Fruit fly (Drosophila melanogaster) whole organism, adult: ENCODE data around the gene CG2617.

Experiments used
- CG11617 ChIP-seq: fragments of 200-800 bp; sonication (Bioruptor generic); optimal IDR thresholded peaks from 2 replicates; lab custom pipeline; 2017; ENCODE audit warnings: mild to moderate bottlenecking, missing biosample characterization, missing genetic modification reagents, missing genetic modification characterization
- CG12768 ChIP-seq: fragments of 200-800 bp; sonication (Bioruptor generic); optimal IDR thresholded peaks from 2 replicates; lab custom pipeline; 2017; ENCODE audit warnings: missing biosample characterization, missing genetic modification characterization, mild to moderate bottlenecking, moderate library complexity, missing genetic modification reagents
- CG14711 ChIP-seq: fragments of 200-800 bp; sonication (Bioruptor generic); optimal IDR thresholded peaks from 2 replicates; lab custom pipeline; 2018; ENCODE audit warnings: missing biosample characterization, mild to moderate bottlenecking, missing genetic modification characterization, moderate library complexity
- CG1620 ChIP-seq: fragments of 200-800 bp; sonication (Bioruptor generic); optimal IDR thresholded peaks from 2 replicates; lab custom pipeline; 2016; ENCODE audit warnings: missing biosample characterization, missing genetic modification characterization
- CG33017 ChIP-seq: fragments of 200-800 bp; sonication (Bioruptor generic); optimal IDR thresholded peaks from 2 replicates; lab custom pipeline; 2018; ENCODE audit warnings: missing biosample characterization, mild to moderate bottlenecking, missing genetic modification characterization, moderate library complexity
- CG5204 ChIP-seq: fragments of 200-800 bp; sonication (Bioruptor generic); optimal IDR thresholded peaks from 2 replicates; lab custom pipeline; 2016; ENCODE audit warnings: missing biosample characterization, missing genetic modification characterization
- CG7045 ChIP-seq: fragments of 200-800 bp; sonication (Bioruptor generic); optimal IDR thresholded peaks from 2 replicates; lab custom pipeline; 2017; ENCODE audit warnings: missing biosample characterization, mild to moderate bottlenecking, missing genetic modification characterization
- CG7101 ChIP-seq: fragments of 200-800 bp; sonication (Bioruptor generic); optimal IDR thresholded peaks from 2 replicates; lab custom pipeline; 2018; ENCODE audit warnings: missing biosample characterization, mild to moderate bottlenecking, missing genetic modification characterization, moderate library complexity
- Clk ChIP-seq: fragments of 200-800 bp; sonication (Bioruptor generic); optimal IDR thresholded peaks from 2 replicates; lab custom pipeline; 2017; ENCODE audit warnings: missing biosample characterization, missing genetic modification characterization
- Crg-1 ChIP-seq: fragments of 200-800 bp; sonication (Bioruptor generic); optimal IDR thresholded peaks from 2 replicates; lab custom pipeline; 2016; ENCODE audit warnings: missing biosample characterization, missing genetic modification characterization
- Hr96 ChIP-seq: fragments of 200-800 bp; sonication (Bioruptor generic); optimal IDR thresholded peaks from 2 replicates; lab custom pipeline; 2016; ENCODE audit warnings: missing biosample characterization, missing genetic modification characterization
- Mnt ChIP-seq: fragments of 200-800 bp; sonication (Bioruptor generic); optimal IDR thresholded peaks from 2 replicates; lab custom pipeline; 2016; ENCODE audit warnings: missing biosample characterization, mild to moderate bottlenecking, missing genetic modification characterization
- bab1 ChIP-seq: fragments of 200-800 bp; sonication (Bioruptor generic); optimal IDR thresholded peaks from 3 replicates; lab custom pipeline; 2019; ENCODE audit warnings: missing biosample characterization, mild to moderate bottlenecking, missing genetic modification characterization, moderate library complexity
- cic ChIP-seq: fragments of 200-800 bp; sonication (Bioruptor generic); optimal IDR thresholded peaks from 2 replicates; lab custom pipeline; 2017; ENCODE audit warnings: missing biosample characterization, mild to moderate bottlenecking, missing genetic modification characterization, moderate library complexity
- cnc ChIP-seq, 2 experiments: fragments of >200 bp; optimal IDR thresholded peaks; 2 replicates each; lab custom pipeline; 2017
- kay ChIP-seq: fragments of 200-800 bp; sonication (Bioruptor generic); peaks from one replicate; lab custom pipeline; 2016; ENCODE audit warnings: missing biosample characterization, missing genetic modification characterization, borderline replicate concordance
- ovo ChIP-seq: fragments of 200-800 bp; sonication (Bioruptor generic); optimal IDR thresholded peaks from 2 replicates; lab custom pipeline; 2016; ENCODE audit warnings: missing biosample characterization, missing genetic modification characterization
- pad ChIP-seq: fragments of 200-800 bp; sonication (Bioruptor generic); optimal IDR thresholded peaks from 3 replicates; lab custom pipeline; 2017; ENCODE audit warnings: missing biosample characterization, missing genetic modification characterization, mild to moderate bottlenecking, moderate library complexity, missing genetic modification reagents
- tj ChIP-seq: fragments of 200-800 bp; sonication (Bioruptor generic); optimal IDR thresholded peaks from 3 replicates; lab custom pipeline; 2017; ENCODE audit warnings: missing biosample characterization, mild to moderate bottlenecking, missing genetic modification characterization, moderate library complexity
- toe ChIP-seq: fragments of 200-800 bp; sonication (Bioruptor generic); optimal IDR thresholded peaks from 2 replicates; lab custom pipeline; 2016; ENCODE audit warnings: missing biosample characterization, missing genetic modification characterization

CG2617 gene

DNA sequence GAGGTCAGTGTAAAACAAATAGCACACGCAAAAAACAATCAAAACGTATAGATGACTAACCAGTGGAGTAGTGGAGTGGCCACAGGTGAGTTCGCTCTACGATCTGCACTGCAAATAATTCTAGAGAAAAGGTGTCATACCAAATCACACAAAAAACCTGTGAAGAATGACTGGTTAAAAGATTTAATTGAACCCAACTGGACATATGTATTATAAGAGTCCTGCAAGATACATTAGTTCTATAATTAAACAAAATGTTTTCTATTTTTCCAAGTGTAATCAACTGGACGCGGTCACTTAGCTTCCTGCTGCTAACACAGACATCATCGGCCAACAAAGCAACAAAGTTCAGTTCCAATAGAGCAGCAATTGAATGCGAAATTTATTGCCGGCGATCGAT, 41.9 kb downstream of the CG2617 start:
- TF ChIP-seq CG7101 (no peak), CG7045 (GFP tag; lab: Kevin White, UChicago) (no peak), ovo (no peak), toe (GFP tag; lab: Kevin White, UChicago) (no peak), Hr96 (GFP tag; lab: Kevin White, UChicago) (no peak), Crg-1 (GFP tag; lab: Kevin White, UChicago) (no peak), CG33017 (tag; lab: Kevin White, UChicago) (no peak), bab1 (GFP tag; lab: Kevin White, UChicago) (no peak)

DNA sequence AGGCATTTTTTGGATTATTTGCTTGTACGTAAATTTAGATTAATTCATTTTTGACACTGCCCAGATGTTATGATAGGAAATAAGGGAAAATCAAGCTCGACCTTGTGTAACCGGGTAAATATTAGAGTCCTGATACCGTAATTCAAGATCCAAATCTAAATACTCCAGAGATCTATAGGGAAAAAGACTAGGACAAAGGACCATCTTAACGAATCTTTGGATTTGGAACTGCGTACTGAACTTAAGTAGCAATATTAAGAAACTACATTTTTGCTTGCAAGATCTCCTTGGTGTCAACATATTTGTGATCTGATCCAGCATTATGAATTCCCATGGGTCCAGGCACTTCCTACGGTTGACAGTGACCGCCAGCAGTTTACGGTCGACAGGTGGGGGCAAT, 44.3 kb downstream of the CG2617 start, which contains the start of gene CG9316:
TSS of gene CG9316 (minus strand) at position 101 of the 400 bp plus-strand sequence.
- no peak for TF ChIP-seq Mnt (GFP tag; lab: Kevin White, UChicago)
- no peak for TF ChIP-seq CG14711
- no peak for TF ChIP-seq CG11617 (GFP tag; lab: Kevin White, UChicago)
- no peak for TF ChIP-seq Hr96 (GFP tag; lab: Kevin White, UChicago)
- TF ChIP-seq CG5204 (GFP tag; lab: Kevin White, UChicago) = no peak
- TF ChIP-seq CG1620 (GFP tag; lab: Kevin White, UChicago) = no peak
- no peak for TF ChIP-seq cnc (optimal IDR thresholded peaks at IDR 0.05; lab: Kevin White, UChicago)
- TF ChIP-seq bab1 (GFP tag; lab: Kevin White, UChicago) = no peak
- TF ChIP-seq toe (GFP tag; lab: Kevin White, UChicago) = no peak
- TF ChIP-seq Crg-1 (GFP tag; lab: Kevin White, UChicago) = no peak
- TF ChIP-seq pad (GFP tag; lab: Kevin White, UChicago) = no peak
- no peak for TF ChIP-seq kay (GFP tag; lab: Kevin White, UChicago)
- TF ChIP-seq CG12768 (GFP tag; lab: Kevin White, UChicago) = no peak
- TF ChIP-seq CG7101 = no peak
- TF ChIP-seq Clk (GFP tag; lab: Kevin White, UChicago) = no peak
- TF ChIP-seq cic (GFP tag; lab: Kevin White, UChicago) = no peak

DNA sequence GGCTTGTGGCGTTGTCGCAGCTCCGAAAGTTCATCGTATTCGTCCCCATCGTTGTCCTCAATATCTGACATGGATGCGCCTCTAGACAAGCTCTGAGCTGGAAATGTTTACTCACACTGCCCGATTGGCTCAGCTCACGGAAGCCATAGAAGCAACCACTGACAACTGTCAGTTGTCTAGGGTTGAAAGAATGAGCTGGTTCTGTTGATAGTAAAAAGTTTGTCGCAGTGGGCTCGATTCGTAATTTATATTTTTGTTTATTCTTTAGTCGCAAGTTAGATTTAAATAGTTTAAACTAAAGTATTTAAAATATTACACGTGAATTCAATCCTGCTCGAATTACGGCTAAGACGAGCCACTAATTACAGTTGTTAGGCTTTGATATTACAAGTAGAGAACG, 48.0 kb downstream of the CG2617 start, which contains the start of gene CarT:
TSS of gene CarT (minus strand) at position 101 of the 400 bp plus-strand sequence.
- TF ChIP-seq CG5204 (GFP tag; lab: Kevin White, UChicago) = no peak
- no peak for TF ChIP-seq tj (GFP tag; lab: Kevin White, UChicago)
- TF ChIP-seq CG12768 (GFP tag; lab: Kevin White, UChicago) = no peak
- TF ChIP-seq Hr96 (GFP tag; lab: Kevin White, UChicago) = no peak

DNA sequence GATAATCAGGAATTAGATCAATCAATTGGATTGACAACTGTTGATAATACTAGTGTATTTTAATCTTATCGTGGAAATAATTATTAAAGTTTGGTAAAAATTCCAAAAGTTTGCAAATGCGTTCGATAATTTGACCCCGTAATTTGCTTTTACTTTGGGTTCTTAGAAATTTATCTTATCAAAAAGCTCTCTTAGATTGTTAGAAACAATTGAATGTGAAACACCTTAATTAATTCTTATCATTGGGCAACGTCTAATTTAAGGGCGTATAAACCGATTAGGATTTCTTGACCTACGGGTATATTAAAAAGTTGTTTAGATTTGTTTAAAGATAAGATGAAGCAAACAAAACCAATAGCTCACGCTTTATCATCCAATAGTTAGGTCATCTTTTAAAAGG, 50.9 kb downstream of the CG2617 start:
- TF ChIP-seq Crg-1 (GFP tag; lab: Kevin White, UChicago) (no peak), Hr96 (GFP tag; lab: Kevin White, UChicago) (no peak), CG14711 (no peak), tj (GFP tag; lab: Kevin White, UChicago) (no peak), CG11617 (GFP tag; lab: Kevin White, UChicago) (no peak), Clk (GFP tag; lab: Kevin White, UChicago) (no peak)
